Fruit fly (Drosophila melanogaster): ENCODE results near the gene inaF-D.
A peak's percentile ranks its signal among the peaks of the same experiment; 100 is the strongest.

Gene inaF-D

dm6 chrX:11716731-11717326 is 12.1 kb downstream of the inaF-D start, which contains the start of gene prtp (continued):
- peak; percentile 4 for TF ChIP-seq CG1603 (tag; optimal IDR thresholded peaks at IDR 0.05)
- TF ChIP-seq CG4404 (GFP tag; IDR thresholded peaks at IDR 0.05), result no peak
- no peak for TF ChIP-seq CG17912 (GFP tag; optimal IDR thresholded peaks at IDR 0.05)
- no peak for TF ChIP-seq CG14667 (GFP tag; IDR thresholded peaks at IDR 0.05)
- TF ChIP-seq eve (GFP tag; optimal IDR thresholded peaks at IDR 0.05), result no peak
- TF ChIP-seq CG7556 (GFP tag; optimal IDR thresholded peaks at IDR 0.05), result no peak
- TF ChIP-seq HmgZ (tag; optimal IDR thresholded peaks at IDR 0.05), result no peak
- TF ChIP-seq HLH3B (GFP tag; IDR thresholded peaks at IDR 0.05), result 0 out of 2 replicates have a peak, but pooled peaks have one; percentile 6
- peak; percentile 17 to 81 for TF ChIP-seq crp (GFP tag; optimal IDR thresholded peaks at IDR 0.05)
- no peak for TF ChIP-seq Trl (optimal IDR thresholded peaks at IDR 0.05)
- no peak for TF ChIP-seq Trl (GFP tag; optimal IDR thresholded peaks at IDR 0.05)
- no peak for TF ChIP-seq Hr78 (GFP tag; optimal IDR thresholded peaks at IDR 0.05)
- TF ChIP-seq nmo (GFP tag; optimal IDR thresholded peaks at IDR 0.05), result peak; percentile 24
- no peak for TF ChIP-seq aop (GFP tag; IDR thresholded peaks at IDR 0.05)
- TF ChIP-seq ems (GFP tag; optimal IDR thresholded peaks at IDR 0.05), result no peak
- TF ChIP-seq CG7839 (tag; optimal IDR thresholded peaks at IDR 0.05), result no peak
- TF ChIP-seq CG15514 (GFP tag; optimal IDR thresholded peaks at IDR 0.05), result peak; percentile 77
- no peak for TF ChIP-seq hbn (GFP tag; IDR thresholded peaks at IDR 0.05; ENCODE audit: partially characterized antibody)
- TF ChIP-seq lbe (GFP tag; optimal IDR thresholded peaks at IDR 0.05), result peak; percentile 48
- no peak for TF ChIP-seq CG1832 (GFP tag; optimal IDR thresholded peaks at IDR 0.05)
- TF ChIP-seq CG8765 (GFP tag; IDR thresholded peaks at IDR 0.05), result no peak
- no peak for TF ChIP-seq CG18599 (GFP tag; optimal IDR thresholded peaks at IDR 0.05)
- TF ChIP-seq CG17328 (GFP tag; IDR thresholded peaks at IDR 0.05), result peak; percentile 29; the same call in 1 of the 2 replicates
- TF ChIP-seq E2f2 (GFP tag; IDR thresholded peaks at IDR 0.05), result peak; percentile 57
- TF ChIP-seq D19A (tag; optimal IDR thresholded peaks at IDR 0.05), result no peak
- TF ChIP-seq CG9932 (GFP tag; IDR thresholded peaks at IDR 0.05), result no peak
- TF ChIP-seq CG6689 (GFP tag; IDR thresholded peaks at IDR 0.05), result no peak
- TF ChIP-seq CG9797 (GFP tag; optimal IDR thresholded peaks at IDR 0.05), result peak; percentile 15
- TF ChIP-seq lilli (GFP tag; optimal IDR thresholded peaks at IDR 0.05), result peak; percentile 6
- peak; percentile 40 for TF ChIP-seq CG16813 (GFP tag; IDR thresholded peaks at IDR 0.05; ENCODE audit: partially characterized antibody)
- TF ChIP-seq Atf6 (GFP tag; IDR thresholded peaks at IDR 0.05), result no peak
- no peak for TF ChIP-seq CG7786 (GFP tag; optimal IDR thresholded peaks at IDR 0.05)
- TF ChIP-seq seq (GFP tag; IDR thresholded peaks at IDR 0.05), result no peak
- no peak for TF ChIP-seq Optix (GFP tag; IDR thresholded peaks at IDR 0.05)
- TF ChIP-seq Asciz (GFP tag; optimal IDR thresholded peaks at IDR 0.05), result peak; percentile 3
- TF ChIP-seq CG10565 (GFP tag; optimal IDR thresholded peaks at IDR 0.05), result no peak
- no peak for TF ChIP-seq slou (GFP tag; optimal IDR thresholded peaks at IDR 0.05)
- peak; percentile 43; the same call in 1 of the 2 replicates for TF ChIP-seq Xrp1 (GFP tag; IDR thresholded peaks at IDR 0.05)
- TF ChIP-seq luna (GFP tag; optimal IDR thresholded peaks at IDR 0.05), result no peak
- TF ChIP-seq danr (GFP tag; IDR thresholded peaks at IDR 0.05), result no peak
- TF ChIP-seq CG13287 (GFP tag; IDR thresholded peaks at IDR 0.05; ENCODE audit: partially characterized antibody), result peak; percentile 73
- no peak for TF ChIP-seq CHES-1-like (GFP tag; optimal IDR thresholded peaks at IDR 0.05)
- TF ChIP-seq ab (GFP tag; optimal IDR thresholded peaks at IDR 0.05), result no peak
- TF ChIP-seq CG9876 (GFP tag; optimal IDR thresholded peaks at IDR 0.05), result no peak
- no peak for TF ChIP-seq CG2202 (tag; optimal IDR thresholded peaks at IDR 0.05)
- TF ChIP-seq CoRest (tag; optimal IDR thresholded peaks at IDR 0.05), result no peak
- peak; percentile 27 for TF ChIP-seq phol (tag; optimal IDR thresholded peaks at IDR 0.05)
- no peak for TF ChIP-seq Drgx (GFP tag; IDR thresholded peaks at IDR 0.05)
- TF ChIP-seq pzg (GFP tag; optimal IDR thresholded peaks at IDR 0.05), result peak; percentile 67
- TF ChIP-seq CG12391 (tag; optimal IDR thresholded peaks at IDR 0.05), result peak; percentile 71

All from whole organism, embryonic.